Fruit fly (Drosophila melanogaster): ENCODE results near the gene kumpel.

DNA sequence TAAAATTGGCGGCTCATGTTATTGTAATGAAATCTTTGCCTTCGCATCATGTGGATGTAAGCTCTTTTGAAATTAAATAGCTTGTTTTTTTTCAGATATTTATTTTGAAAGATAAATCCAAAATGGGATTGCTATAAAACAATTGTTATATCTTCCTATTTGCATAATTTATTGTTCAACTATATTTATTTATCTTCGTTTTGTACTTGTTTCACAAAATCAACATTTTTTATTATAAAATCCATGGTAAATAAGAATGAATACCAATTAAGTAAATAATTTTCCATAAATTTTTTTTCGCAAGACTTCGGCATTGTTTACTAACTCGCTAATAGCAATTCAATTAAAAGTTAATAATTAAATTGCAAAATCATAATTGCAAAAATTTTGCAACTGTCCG, 15.7 kb downstream of the kumpel start, which contains the start of gene CG14546:
- no peak for TF ChIP-seq rn (GFP tag; IDR thresholded peaks at IDR 0.05)
- no peak for TF ChIP-seq CG14655 (GFP tag; optimal IDR thresholded peaks at IDR 0.05)
- TF ChIP-seq CG12605 (GFP tag; IDR thresholded peaks at IDR 0.05): no peak
